Fruit fly (Drosophila melanogaster) whole organism, embryonic: ENCODE measurements around the gene EndoGI.

Source experiments
- B-H1 ChIP-seq: fragments of 200-800 bp; sonication (Bioruptor generic); IDR thresholded peaks from 3 replicates; pipeline ENCODE4 v1.3.6; 2022; ENCODE audit warnings: missing biosample characterization, missing genetic modification characterization
- Bteb2 ChIP-seq: fragments of 200-800 bp; sonication (Bioruptor generic); optimal IDR thresholded peaks from 2 replicates; lab custom pipeline; 2016; ENCODE audit warnings: missing biosample characterization, missing genetic modification characterization
- CG10979 ChIP-seq: fragments of 200-800 bp; sonication (Bioruptor generic); optimal IDR thresholded peaks from 2 replicates; lab custom pipeline; 2018; ENCODE audit warnings: missing biosample characterization, mild to moderate bottlenecking, missing genetic modification characterization, moderate library complexity
- CG11247 ChIP-seq: fragments of 200-800 bp; sonication (Bioruptor generic); IDR thresholded peaks from 2 replicates; pipeline ENCODE4 v1.3.6; 2022; ENCODE audit warnings: missing biosample characterization, missing genetic modification characterization
- CG11695 ChIP-seq: fragments of 200-800 bp; sonication (Bioruptor generic); IDR thresholded peaks from 3 replicates; pipeline ENCODE4 v1.3.6; 2022; ENCODE audit warnings: missing biosample characterization, missing genetic modification characterization
- CG12104 ChIP-seq: fragments of 200-800 bp; sonication (Bioruptor generic); optimal IDR thresholded peaks from 3 replicates; lab custom pipeline; 2016; ENCODE audit warnings: missing biosample characterization, missing genetic modification characterization
- CG15514 ChIP-seq: fragments of 200-800 bp; sonication (Bioruptor generic); optimal IDR thresholded peaks from 3 replicates; lab custom pipeline; 2017; ENCODE audit warnings: missing biosample characterization, missing genetic modification characterization, mild to moderate bottlenecking, moderate library complexity, missing genetic modification reagents
- CG2199 ChIP-seq: fragments of 200-800 bp; sonication (Bioruptor generic); IDR thresholded peaks from 3 replicates; pipeline ENCODE4 v1.3.6; 2022; ENCODE audit warnings: missing biosample characterization, missing genetic modification characterization
- CG30403 ChIP-seq: fragments of 200-800 bp; sonication (Bioruptor generic); optimal IDR thresholded peaks from 3 replicates; lab custom pipeline; 2016; ENCODE audit warnings: missing biosample characterization, missing genetic modification characterization
- CG4707 ChIP-seq: fragments of 200-800 bp; sonication (Bioruptor generic); optimal IDR thresholded peaks from 2 replicates; lab custom pipeline; 2018; ENCODE audit warnings: missing biosample characterization, mild to moderate bottlenecking, missing genetic modification characterization, moderate library complexity
- CG4730 ChIP-seq: fragments of 200-800 bp; sonication (Bioruptor generic); IDR thresholded peaks from 2 replicates; pipeline ENCODE4 v1.3.6; 2022; ENCODE audit warnings: missing biosample characterization, missing genetic modification characterization
- CG6689 ChIP-seq: fragments of 200-800 bp; sonication (Bioruptor generic); IDR thresholded peaks from 2 replicates; pipeline ENCODE4 v1.3.6; 2022; ENCODE audit warnings: missing biosample characterization, missing genetic modification characterization
- CG8944 ChIP-seq: fragments of 200-800 bp; sonication (Bioruptor generic); optimal IDR thresholded peaks from 3 replicates; lab custom pipeline; 2016; ENCODE audit warnings: missing biosample characterization, missing genetic modification characterization
- CG9727 ChIP-seq: fragments of 200-800 bp; sonication (Bioruptor generic); optimal IDR thresholded peaks from 3 replicates; lab custom pipeline; 2017; ENCODE audit warnings: missing biosample characterization, mild to moderate bottlenecking, missing genetic modification characterization
- CTCF ChIP-seq: fragments of 200-800 bp; sonication (Bioruptor generic); optimal IDR thresholded peaks from 2 replicates; lab custom pipeline; 2017; ENCODE audit warnings: missing biosample characterization, mild to moderate bottlenecking, missing genetic modification characterization, moderate library complexity
- Chrac-16 ChIP-seq: fragments of 200-800 bp; sonication (Bioruptor generic); optimal IDR thresholded peaks from 3 replicates; lab custom pipeline; 2016; ENCODE audit warnings: missing biosample characterization, missing genetic modification characterization
- Dip2 ChIP-seq: fragments of 200-800 bp; sonication (Bioruptor generic); IDR thresholded peaks from 2 replicates; pipeline ENCODE4 v1.3.6; 2022; ENCODE audit warnings: missing biosample characterization, missing genetic modification characterization
- E2f1 ChIP-seq: fragments of 200-800 bp; sonication (Bioruptor generic); IDR thresholded peaks from 2 replicates; pipeline ENCODE4 v1.3.6; 2022; ENCODE audit warnings: missing biosample characterization, missing genetic modification characterization
- Gsc ChIP-seq: fragments of 200-800 bp; sonication (Bioruptor generic); IDR thresholded peaks from 2 replicates; pipeline ENCODE4 v1.3.6; 2022; ENCODE audit warnings: missing biosample characterization, missing genetic modification characterization
- H2.0 ChIP-seq: fragments of 200-800 bp; sonication (Bioruptor generic); IDR thresholded peaks from 2 replicates; pipeline ENCODE4 v1.3.6; 2022; ENCODE audit warnings: missing biosample characterization, missing genetic modification characterization
- MESR4 ChIP-seq: fragments of 200-800 bp; sonication (Bioruptor generic); optimal IDR thresholded peaks from 2 replicates; lab custom pipeline; 2018; ENCODE audit warnings: missing biosample characterization, mild to moderate bottlenecking, missing genetic modification characterization, moderate library complexity
- Myb ChIP-seq: fragments of 200-800 bp; sonication (Bioruptor generic); optimal IDR thresholded peaks from 2 replicates; lab custom pipeline; 2016; ENCODE audit warnings: missing biosample characterization, missing genetic modification characterization
- Nf-YA ChIP-seq: fragments of 200-800 bp; sonication (Bioruptor generic); IDR thresholded peaks from 2 replicates; pipeline ENCODE4 v1.3.6; 2022; ENCODE audit warnings: missing biosample characterization, missing genetic modification characterization
- Poxn ChIP-seq: fragments of 200-800 bp; sonication (Bioruptor generic); IDR thresholded peaks from 2 replicates; pipeline ENCODE4 v1.3.6; 2022; ENCODE audit warnings: missing biosample characterization, missing genetic modification characterization
- Side ChIP-seq: fragments of 200-800 bp; sonication (Bioruptor generic); optimal IDR thresholded peaks from 2 replicates; lab custom pipeline; 2016; ENCODE audit warnings: missing biosample characterization, missing genetic modification characterization
- Sox102F ChIP-seq: fragments of 200-800 bp; sonication (Bioruptor generic); optimal IDR thresholded peaks from 2 replicates; lab custom pipeline; 2018; ENCODE audit warnings: missing biosample characterization, mild to moderate bottlenecking, missing genetic modification characterization, moderate library complexity
- Sry-δ ChIP-seq: fragments of 200-800 bp; sonication (Bioruptor generic); optimal IDR thresholded peaks from 2 replicates; lab custom pipeline; 2016; ENCODE audit warnings: missing biosample characterization, missing genetic modification characterization
- Stat92E ChIP-seq, 3 experiments: fragments of >200 bp in 2 of 3; fragments of 200-800 bp in 1 of 3; sonication (Bioruptor generic) in 1 of 3; optimal IDR thresholded peaks; 2 replicates each; lab custom pipeline; 2017 to 2019; ENCODE audit warnings: missing biosample characterization in 3 of 3, missing genetic modification characterization in 3 of 3, mild to moderate bottlenecking in 1 of 3, moderate library complexity in 1 of 3
- TFAM ChIP-seq: fragments of 200-800 bp; sonication (Bioruptor generic); optimal IDR thresholded peaks from 2 replicates; lab custom pipeline; 2017; ENCODE audit warnings: missing biosample characterization, missing genetic modification characterization, inconsistent platforms
- Tbp ChIP-seq: fragments of >200 bp; optimal IDR thresholded peaks from 2 replicates; lab custom pipeline; 2018; ENCODE audit warnings: missing biosample characterization, missing genetic modification characterization
- Trl ChIP-seq, 3 experiments: fragments of >200 bp in 2 of 3; fragments of 200-800 bp in 1 of 3; sonication (Bioruptor generic) in 1 of 3; optimal IDR thresholded peaks; 2 replicates in 1 of 3; 3 replicates in 2 of 3; lab custom pipeline; 2016 to 2017; ENCODE audit warnings: missing biosample characterization in 1 of 3, missing genetic modification characterization in 1 of 3
- caup ChIP-seq: fragments of 200-800 bp; sonication (Bioruptor generic); optimal IDR thresholded peaks from 3 replicates; lab custom pipeline; 2017; ENCODE audit warnings: missing biosample characterization, mild to moderate bottlenecking, missing genetic modification characterization, moderate library complexity; ENCODE audit not compliant: severe bottlenecking
- disco-r ChIP-seq: fragments of 200-800 bp; sonication (Bioruptor generic); optimal IDR thresholded peaks from 2 replicates; lab custom pipeline; 2016; ENCODE audit warnings: missing biosample characterization, missing genetic modification characterization
- dpn ChIP-seq, 2 experiments: fragments of 200-800 bp; sonication (Bioruptor generic); optimal IDR thresholded peaks; 3 replicates each; lab custom pipeline; 2016; ENCODE audit warnings: missing biosample characterization in 2 of 2, missing genetic modification characterization in 2 of 2
- fd3F ChIP-seq: fragments of 200-800 bp; sonication (Bioruptor generic); optimal IDR thresholded peaks from 2 replicates; lab custom pipeline; 2018; ENCODE audit warnings: missing biosample characterization, mild to moderate bottlenecking, missing genetic modification characterization, moderate library complexity
- fd96Cb ChIP-seq: fragments of 200-800 bp; sonication (Bioruptor generic); optimal IDR thresholded peaks from 2 replicates; lab custom pipeline; 2018; ENCODE audit warnings: missing biosample characterization, mild to moderate bottlenecking, missing genetic modification characterization, moderate library complexity
- ftz-f1 ChIP-seq: fragments of 200-800 bp; sonication (Bioruptor generic); optimal IDR thresholded peaks from 2 replicates; lab custom pipeline; 2016; ENCODE audit warnings: missing biosample characterization, missing genetic modification characterization
- hb ChIP-seq: fragments of 200-800 bp; sonication (Bioruptor generic); IDR thresholded peaks from 3 replicates; pipeline ENCODE4 v1.3.6; 2022; ENCODE audit warnings: missing biosample characterization, missing genetic modification characterization; ENCODE audit not compliant: partially characterized antibody
- her ChIP-seq: fragments of 200-800 bp; sonication (Bioruptor generic); optimal IDR thresholded peaks from 2 replicates; lab custom pipeline; 2016; ENCODE audit warnings: missing biosample characterization, missing genetic modification characterization
- inv ChIP-seq: fragments of 200-800 bp; sonication (Bioruptor generic); IDR thresholded peaks from 2 replicates; pipeline ENCODE4 v1.3.6; 2022; ENCODE audit warnings: missing biosample characterization, missing genetic modification characterization; ENCODE audit not compliant: partially characterized antibody
- ken ChIP-seq: fragments of 200-800 bp; sonication (Bioruptor generic); IDR thresholded peaks from 3 replicates; pipeline ENCODE4 v1.3.6; 2022; ENCODE audit warnings: missing biosample characterization, missing genetic modification characterization
- lmd ChIP-seq: fragments of 200-800 bp; sonication (Bioruptor generic); IDR thresholded peaks from 2 replicates; pipeline ENCODE4 v1.3.6; 2022; ENCODE audit warnings: missing biosample characterization, missing genetic modification characterization
- mld ChIP-seq: fragments of 200-800 bp; sonication (Bioruptor generic); IDR thresholded peaks from 3 replicates; pipeline ENCODE4 v1.3.6; 2022; ENCODE audit warnings: missing biosample characterization, missing genetic modification characterization; ENCODE audit not compliant: partially characterized antibody
- ro ChIP-seq: fragments of 200-800 bp; sonication (Bioruptor generic); IDR thresholded peaks from 2 replicates; pipeline ENCODE4 v1.3.6; 2022; ENCODE audit warnings: missing biosample characterization, missing genetic modification characterization
- schlank ChIP-seq: fragments of 200-800 bp; sonication (Bioruptor generic); optimal IDR thresholded peaks from 2 replicates; lab custom pipeline; 2018; ENCODE audit warnings: missing biosample characterization, mild to moderate bottlenecking, missing genetic modification characterization
- slp2 ChIP-seq: fragments of 200-800 bp; sonication (Bioruptor generic); optimal IDR thresholded peaks from 2 replicates; lab custom pipeline; 2016; ENCODE audit warnings: missing biosample characterization, missing genetic modification characterization
- stc ChIP-seq: fragments of 200-800 bp; sonication (Bioruptor generic); IDR thresholded peaks from 2 replicates; pipeline ENCODE4 v1.3.6; 2022; ENCODE audit warnings: missing biosample characterization, missing genetic modification characterization
- ttk ChIP-seq: fragments of 200-800 bp; sonication (Bioruptor generic); IDR thresholded peaks from 2 replicates; pipeline ENCODE4 v2.1.2; 2022; ENCODE audit warnings: missing biosample characterization, missing genetic modification characterization
- yki ChIP-seq: fragments of >200 bp; optimal IDR thresholded peaks from 3 replicates; lab custom pipeline; 2018
- zfh1 ChIP-seq: fragments of 200-800 bp; sonication (Bioruptor generic); IDR thresholded peaks from 3 replicates; pipeline ENCODE4 v1.3.6; 2022; ENCODE audit warnings: missing biosample characterization, missing genetic modification characterization

EndoGI gene

dm6 chr2L:16299466-16300311, 42.2 kb downstream of the EndoGI start, which contains the start of the genes heix and CG17328 (continued):
- peak; percentile 57 for TF ChIP-seq CG8944 (GFP tag; lab: Kevin White, UChicago)
- peak; percentile 16 for TF ChIP-seq disco-r (GFP tag; lab: Kevin White, UChicago)
- peak; percentile 70 to 72 for TF ChIP-seq dpn (GFP tag; optimal IDR thresholded peaks at IDR 0.05; lab: Kevin White, UChicago)
- peak; percentile 62 for TF ChIP-seq stc (GFP tag; lab: Robert Waterston, UW)
- peak; percentile 55; the same call in 1 of the 3 replicates for TF ChIP-seq CG2199 (GFP tag; lab: Robert Waterston, UW)
- peak; percentile 74 for TF ChIP-seq CG11247 (GFP tag; lab: Robert Waterston, UW)
- no peak for TF ChIP-seq CG4707 (GFP tag; lab: Kevin White, UChicago)
- TF ChIP-seq lmd (GFP tag; lab: Robert Waterston, UW), result peak; percentile 78
- peak; percentile 39 for TF ChIP-seq Myb (GFP tag; lab: Kevin White, UChicago)
- TF ChIP-seq CG9727, result peak; percentile 77
- TF ChIP-seq zfh1, result peak; percentile 74
- TF ChIP-seq slp2 (GFP tag; lab: Kevin White, UChicago), result peak; percentile 5
- TF ChIP-seq her (GFP tag; lab: Kevin White, UChicago), result no peak
- TF ChIP-seq H2.0 (GFP tag; lab: Robert Waterston, UW), result peak; percentile 68
- peak; percentile 52; the same call in 1 of the 2 replicates for TF ChIP-seq CG4730 (GFP tag; lab: Robert Waterston, UW)
- peak; percentile 88 to 89 for TF ChIP-seq Trl (optimal IDR thresholded peaks at IDR 0.05; lab: Kevin White, UChicago)
- TF ChIP-seq Trl (GFP tag; optimal IDR thresholded peaks at IDR 0.05; lab: Kevin White, UChicago), result peak; percentile 48
- peak; percentile 68 for TF ChIP-seq ttk (GFP tag; lab: Robert Waterston, UW)
- TF ChIP-seq mld (GFP tag; lab: Robert Waterston, UW), result no peak
- no peak for TF ChIP-seq Dip2 (GFP tag; lab: Robert Waterston, UW)
- no peak for TF ChIP-seq yki
- TF ChIP-seq ken, result peak; percentile 76
- TF ChIP-seq Stat92E (GFP tag; optimal IDR thresholded peaks at IDR 0.05; lab: Kevin White, UChicago), result no peak
- TF ChIP-seq fd3F, result peak; percentile 65
- TF ChIP-seq hb, result no peak
- peak; percentile 83 for TF ChIP-seq MESR4
- no peak for TF ChIP-seq Gsc (GFP tag; lab: Robert Waterston, UW)
- no peak for TF ChIP-seq ro (GFP tag; lab: Robert Waterston, UW)
- peak; percentile 49 for TF ChIP-seq Bteb2
- TF ChIP-seq CG6689 (GFP tag; lab: Robert Waterston, UW), result peak; percentile 65
- peak; percentile 39 for TF ChIP-seq Sry-δ (GFP tag; lab: Kevin White, UChicago)
- TF ChIP-seq inv (GFP tag; lab: Robert Waterston, UW), result no peak
- no peak for TF ChIP-seq TFAM (GFP tag; lab: Kevin White, UChicago)
- peak; percentile 62; the same call in 1 of the 3 replicates for TF ChIP-seq CG11695 (GFP tag; lab: Robert Waterston, UW)
- no peak for TF ChIP-seq CTCF (GFP tag; lab: Kevin White, UChicago)
- TF ChIP-seq caup (GFP tag; lab: Kevin White, UChicago), result peak; percentile 64
- TF ChIP-seq schlank, result peak; percentile 57
- TF ChIP-seq fd96Cb (tag; lab: Kevin White, UChicago), result peak; percentile 58
- no peak for TF ChIP-seq Sox102F
- TF ChIP-seq CG15514 (GFP tag; lab: Kevin White, UChicago), result peak; percentile 43
- peak; percentile 39; the same call in 1 of the 2 replicates for TF ChIP-seq Poxn (GFP tag; lab: Robert Waterston, UW)
- TF ChIP-seq Side, result peak; percentile 32
- peak; percentile 45 for TF ChIP-seq CG10979
- no peak for TF ChIP-seq Tbp (GFP tag; lab: Kevin White, UChicago)
- TF ChIP-seq ftz-f1 (GFP tag; lab: Kevin White, UChicago), result peak; percentile 67
- peak; percentile 70 for TF ChIP-seq E2f1
- peak; percentile 34; the same call in 1 of the 3 replicates for TF ChIP-seq B-H1 (GFP tag; lab: Robert Waterston, UW)
- peak; percentile 88 for TF ChIP-seq CG30403 (GFP tag; lab: Kevin White, UChicago)
- no peak for TF ChIP-seq Nf-YA (GFP tag; lab: Robert Waterston, UW)
- TF ChIP-seq Chrac-16 (GFP tag; lab: Kevin White, UChicago), result peak; percentile 81
- TF ChIP-seq CG12104, result peak; percentile 78
